Fruit fly (Drosophila melanogaster): ENCODE results near the gene EMC6.

DNA sequence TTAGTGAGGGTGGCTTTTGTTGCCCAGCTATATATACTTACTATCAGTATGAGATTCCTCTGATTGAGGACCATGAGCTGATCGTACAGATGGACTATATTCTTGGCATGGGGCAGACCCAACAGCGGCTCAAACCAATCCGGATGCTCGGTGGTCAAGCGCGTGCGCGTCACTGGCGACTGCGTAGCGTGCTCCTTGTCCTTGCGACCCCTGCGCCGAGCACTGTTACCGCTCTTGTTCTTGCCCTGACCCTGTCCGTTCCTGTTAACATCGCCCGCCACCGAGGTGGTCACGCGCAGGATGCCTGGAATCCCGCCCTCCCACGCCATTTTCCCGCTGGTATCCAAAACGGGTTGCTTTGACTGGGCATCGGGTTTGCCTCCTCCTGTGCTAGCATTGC lies 7.9 kb upstream of the EMC6 start:
- TF ChIP-seq Clk (GFP tag; optimal IDR thresholded peaks at IDR 0.05) (no peak), CG14711 (tag; optimal IDR thresholded peaks at IDR 0.05) (no peak)
